Fruit fly (Drosophila melanogaster): Measurements from ENCODE around the gene Spase22-23.

- TF ChIP-seq Sox102F (GFP tag; optimal IDR thresholded peaks at IDR 0.05), result no peak
- peak; percentile 90 for TF ChIP-seq svp (GFP tag)
- TF ChIP-seq CG11902 (GFP tag; optimal IDR thresholded peaks at IDR 0.05), result no peak
Observed at dm6 chr3R:24260041-24260379, 30.2 kb upstream of the Spase22-23 start.
